Worm (Caenorhabditis elegans): Measurements from ENCODE around the gene glb-28.

DNA sequence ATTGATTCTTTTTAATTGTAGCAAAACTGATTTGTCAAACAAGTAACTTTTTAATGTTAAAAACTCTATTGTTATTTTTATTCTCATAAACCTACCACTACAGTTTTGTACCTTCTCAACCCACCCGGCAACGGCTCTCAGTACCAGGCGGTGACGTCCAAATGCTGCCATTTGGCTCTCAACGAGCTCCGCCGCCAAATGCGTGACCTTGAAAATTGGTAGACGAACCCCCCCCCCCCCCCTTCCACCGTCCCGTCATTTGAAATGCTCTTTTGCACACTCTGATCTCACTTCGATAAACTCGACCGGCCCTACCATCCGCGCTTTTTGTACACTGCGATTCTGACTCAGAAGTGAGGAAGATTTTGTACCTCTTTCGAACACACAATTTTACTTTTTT is 8.4 kb downstream of the glb-28 start:
- TF ChIP-seq nhr-237 (tag; optimal IDR thresholded peaks at IDR 0.05): no peak
- TF ChIP-seq daf-12 (tag; optimal IDR thresholded peaks at IDR 0.05): no peak
- no peak for TF ChIP-seq fkh-10 (GFP tag; optimal IDR thresholded peaks at IDR 0.05)
- no peak for TF ChIP-seq daf-8 (GFP tag; IDR thresholded peaks at IDR 0.05)
- TF ChIP-seq daf-16 (GFP tag; optimal IDR thresholded peaks at IDR 0.05): no peak
- TF ChIP-seq daf-16 (tag; optimal IDR thresholded peaks at IDR 0.05): no peak
- TF ChIP-seq ceh-82 (tag; optimal IDR thresholded peaks at IDR 0.05): no peak
- no peak for TF ChIP-seq nhr-11 (tag; optimal IDR thresholded peaks at IDR 0.05)
- no peak for TF ChIP-seq aha-1 (tag)
- no peak for TF ChIP-seq nhr-28 (tag; optimal IDR thresholded peaks at IDR 0.05)
- TF ChIP-seq dmd-8 (GFP tag; IDR thresholded peaks at IDR 0.05): no peak
